Worm (Caenorhabditis elegans) whole organism, L4 larva: ENCODE measurements around the gene sms-2.

Source experiments
- F10B5.3 ChIP-seq: sonication (generic microtip); optimal IDR thresholded peaks from 2 replicates; lab custom pipeline; 2016; ENCODE audit warnings: mild to moderate bottlenecking, missing genetic modification characterization, missing compliant biosample characterization
- R02D3.7 ChIP-seq: fragments of 150-350 bp; sonication (generic microtip); optimal IDR thresholded peaks from 3 replicates; lab custom pipeline; 2014; ENCODE audit warnings: missing biosample characterization, missing genetic modification characterization
- T20F7.1 ChIP-seq: fragments of 200-800 bp; sonication (Bioruptor generic); optimal IDR thresholded peaks from 2 replicates; lab custom pipeline; 2018; ENCODE audit warnings: mild to moderate bottlenecking, missing genetic modification characterization, missing compliant biosample characterization
- T26A8.4 ChIP-seq: fragments of 200-800 bp; sonication (Bioruptor generic); IDR thresholded peaks from 2 replicates; pipeline ENCODE4 v1.3.6; 2022; ENCODE audit warnings: missing genetic modification characterization, missing compliant biosample characterization
- Y105C5A.15 ChIP-seq: fragments of 200-800 bp; sonication (Bioruptor generic); IDR thresholded peaks from 2 replicates; pipeline ENCODE4 v1.3.6; 2022; ENCODE audit warnings: missing genetic modification characterization, missing compliant biosample characterization
- aha-1 ChIP-seq: fragments of 150-350 bp; peaks from one replicate; lab custom pipeline; 2014; ENCODE audit warnings: missing biosample characterization, missing genetic modification characterization
- ceh-44 ChIP-seq: fragments of 200-800 bp; sonication (Bioruptor generic); IDR thresholded peaks from 2 replicates; pipeline ENCODE4 v1.3.6; 2022; ENCODE audit warnings: missing genetic modification reagents, missing genetic modification characterization, missing compliant biosample characterization
- ceh-62 ChIP-seq: sonication (generic microtip); optimal IDR thresholded peaks from 2 replicates; lab custom pipeline; 2017; ENCODE audit warnings: missing biosample characterization, missing genetic modification characterization
- ceh-82 ChIP-seq: sonication (generic microtip); optimal IDR thresholded peaks from 2 replicates; lab custom pipeline; 2017; ENCODE audit warnings: missing biosample characterization, missing genetic modification characterization
- ctbp-1 ChIP-seq: fragments of 200-800 bp; sonication (Bioruptor generic); IDR thresholded peaks from 2 replicates; pipeline ENCODE4 v1.3.6; 2022; ENCODE audit warnings: missing genetic modification reagents, missing genetic modification characterization, missing compliant biosample characterization
- daf-12 ChIP-seq: fragments of 150-350 bp; optimal IDR thresholded peaks from 2 replicates; lab custom pipeline; 2014; ENCODE audit warnings: missing biosample characterization, missing genetic modification reagents, missing genetic modification characterization
- daf-8 ChIP-seq: fragments of 200-800 bp; sonication (Bioruptor generic); IDR thresholded peaks from 2 replicates; pipeline ENCODE4 v1.3.6; 2022; ENCODE audit warnings: missing genetic modification characterization, missing compliant biosample characterization
- dmd-6 ChIP-seq: fragments of 200-800 bp; sonication (Bioruptor generic); IDR thresholded peaks from 2 replicates; pipeline ENCODE4 v1.3.6; 2022; ENCODE audit warnings: missing genetic modification reagents, missing genetic modification characterization, missing compliant biosample characterization
- dpl-1 ChIP-seq: fragments of 150-350 bp; optimal IDR thresholded peaks from 2 replicates; lab custom pipeline; 2014; ENCODE audit warnings: missing biosample characterization, missing genetic modification reagents, missing genetic modification characterization
- egl-43 ChIP-seq: fragments of 200-800 bp; sonication (Bioruptor generic); IDR thresholded peaks from 2 replicates; pipeline ENCODE4 v1.3.6; 2022; ENCODE audit warnings: missing genetic modification reagents, missing genetic modification characterization, missing compliant biosample characterization
- fos-1 ChIP-seq: fragments of 150-350 bp; optimal IDR thresholded peaks from 2 replicates; lab custom pipeline; 2014; ENCODE audit warnings: missing biosample characterization, missing genetic modification characterization
- hif-1 ChIP-seq, 2 experiments: sonication (generic microtip); optimal IDR thresholded peaks; 2 replicates each; lab custom pipeline; 2016 to 2017; ENCODE audit warnings: missing compliant biosample characterization in 2 of 2, missing genetic modification characterization in 2 of 2, missing genetic modification reagents in 2 of 2, missing genotype in 2 of 2, mild to moderate bottlenecking in 1 of 2
- hlh-11 ChIP-seq: fragments of 200-800 bp; sonication (Bioruptor generic); optimal IDR thresholded peaks from 2 replicates; lab custom pipeline; 2018; ENCODE audit warnings: mild to moderate bottlenecking, missing genetic modification characterization, missing compliant biosample characterization
- hlh-30 ChIP-seq: sonication (generic microtip); optimal IDR thresholded peaks from 2 replicates; lab custom pipeline; 2017; ENCODE audit warnings: antibody characterized with exemption, mild to moderate bottlenecking, missing genetic modification characterization, missing compliant biosample characterization; ENCODE audit not compliant: insufficient read depth
- lim-7 ChIP-seq: fragments of 200-800 bp; sonication (Bioruptor generic); IDR thresholded peaks from 2 replicates; pipeline ENCODE4 v1.3.6; 2022; ENCODE audit warnings: missing genetic modification characterization, missing compliant biosample characterization
- lin-15B ChIP-seq: fragments of 150-350 bp; sonication (generic microtip); optimal IDR thresholded peaks from 3 replicates; lab custom pipeline; 2014; ENCODE audit warnings: missing biosample characterization, missing genetic modification characterization
- lin-29 ChIP-seq: fragments of 200-800 bp; sonication (Bioruptor generic); IDR thresholded peaks from 2 replicates; pipeline ENCODE4 v1.3.6; 2022; ENCODE audit warnings: missing genetic modification reagents, missing genetic modification characterization, missing compliant biosample characterization
- lin-38 ChIP-seq: fragments of 200-800 bp; sonication (Bioruptor generic); IDR thresholded peaks from 2 replicates; pipeline ENCODE4 v1.3.6; 2022; ENCODE audit warnings: missing genetic modification reagents, missing genetic modification characterization, missing compliant biosample characterization
- lin-39 ChIP-seq: fragments of 150-350 bp; optimal IDR thresholded peaks from 2 replicates; lab custom pipeline; 2014; ENCODE audit warnings: missing biosample characterization, missing genetic modification reagents, missing genetic modification characterization
- lsy-2 ChIP-seq, 2 experiments: fragments of 150-350 bp in 1 of 2; sonication (generic microtip) in 1 of 2; optimal IDR thresholded peaks; 2 replicates each; lab custom pipeline; 2014 to 2017; ENCODE audit warnings: missing biosample characterization in 2 of 2, missing genetic modification characterization in 2 of 2
- madf-5 ChIP-seq, 2 experiments: fragments of 200-800 bp; sonication (Bioruptor generic); IDR thresholded peaks; 2 replicates each; pipeline ENCODE4 v1.3.6; 2022; ENCODE audit warnings: missing compliant biosample characterization in 2 of 2, missing genetic modification characterization in 2 of 2
- mdl-1 ChIP-seq, 2 experiments: fragments of 150-350 bp in 1 of 2; sonication (generic microtip) in 1 of 2; optimal IDR thresholded peaks; 2 replicates each; lab custom pipeline; 2014 to 2017; ENCODE audit warnings: missing biosample characterization in 2 of 2, missing genetic modification characterization in 2 of 2
- mep-1 ChIP-seq: fragments of 150-350 bp; sonication (generic microtip); optimal IDR thresholded peaks from 3 replicates; lab custom pipeline; 2014; ENCODE audit warnings: missing biosample characterization, missing genetic modification characterization
- mes-2 ChIP-seq: sonication (generic microtip); optimal IDR thresholded peaks from 2 replicates; lab custom pipeline; 2016; ENCODE audit warnings: missing genotype, mild to moderate bottlenecking, missing genetic modification characterization, missing compliant biosample characterization; ENCODE audit not compliant: poor library complexity, severe bottlenecking
- mxl-2 ChIP-seq: fragments of 200-800 bp; sonication (Bioruptor generic); conservative IDR thresholded peaks from 2 replicates; pipeline ENCODE4 v1.3.6; 2022; ENCODE audit warnings: missing genetic modification reagents, missing genetic modification characterization, missing compliant biosample characterization
- nhr-102 ChIP-seq: sonication (generic microtip); optimal IDR thresholded peaks from 2 replicates; lab custom pipeline; 2016; ENCODE audit warnings: mild to moderate bottlenecking, missing genetic modification characterization, moderate library complexity, missing compliant biosample characterization
- nhr-237 ChIP-seq: sonication (generic microtip); optimal IDR thresholded peaks from 2 replicates; lab custom pipeline; 2017; ENCODE audit warnings: missing biosample characterization, missing genetic modification characterization
- nhr-25 ChIP-seq: sonication (generic microtip); optimal IDR thresholded peaks from 2 replicates; lab custom pipeline; 2017; ENCODE audit warnings: missing genetic modification characterization, mild to moderate bottlenecking, missing compliant biosample characterization, antibody characterized with exemption, moderate library complexity, borderline replicate concordance; ENCODE audit not compliant: insufficient read depth
- nhr-28 ChIP-seq: fragments of 150-350 bp; optimal IDR thresholded peaks from 2 replicates; lab custom pipeline; 2014; ENCODE audit warnings: missing biosample characterization, missing genetic modification characterization
- nhr-41 ChIP-seq: fragments of 200-800 bp; sonication (Bioruptor generic); IDR thresholded peaks from 2 replicates; pipeline ENCODE4 v1.3.6; 2022; ENCODE audit warnings: missing genetic modification reagents, missing genetic modification characterization, missing compliant biosample characterization
- nhr-76 ChIP-seq: fragments of 150-350 bp; optimal IDR thresholded peaks from 2 replicates; lab custom pipeline; 2014; ENCODE audit warnings: missing biosample characterization, missing genetic modification characterization
- nhr-77 ChIP-seq: fragments of 150-350 bp; optimal IDR thresholded peaks from 2 replicates; lab custom pipeline; 2014; ENCODE audit warnings: missing biosample characterization, missing genetic modification characterization
- pha-4 ChIP-seq, 2 experiments: fragments of 150-350 bp in 1 of 2; fragments of 200-800 bp in 1 of 2; sonication (Bioruptor generic) in 1 of 2; IDR thresholded peaks in 1 of 2; optimal IDR thresholded peaks in 1 of 2; 2 replicates each; pipeline versions ENCODE4 v1.3.6 to Lab custom; 2014 to 2022; ENCODE audit warnings: missing genetic modification characterization in 2 of 2, missing genetic modification reagents in 2 of 2, missing biosample characterization in 1 of 2, missing compliant biosample characterization in 1 of 2
- php-3 ChIP-seq: fragments of 200-800 bp; sonication (Bioruptor generic); IDR thresholded peaks from 2 replicates; pipeline ENCODE4 v1.3.6; 2022; ENCODE audit warnings: missing genetic modification reagents, missing genetic modification characterization, missing compliant biosample characterization
- pqm-1 ChIP-seq: sonication (generic microtip); optimal IDR thresholded peaks from 2 replicates; lab custom pipeline; 2017; ENCODE audit warnings: missing biosample characterization, missing genetic modification characterization
- snpc-1.2 ChIP-seq: fragments of 200-800 bp; sonication (Bioruptor generic); IDR thresholded peaks from 2 replicates; pipeline ENCODE4 v1.3.6; 2022; ENCODE audit warnings: missing genetic modification reagents, missing genetic modification characterization, missing compliant biosample characterization
- tag-97 ChIP-seq: fragments of 200-800 bp; sonication (Bioruptor generic); IDR thresholded peaks from 2 replicates; pipeline ENCODE4 v1.3.6; 2022; ENCODE audit warnings: missing genetic modification characterization, missing compliant biosample characterization
- unc-62 ChIP-seq, 3 experiments: fragments of 150-350 bp in 1 of 3; sonication (generic microtip); optimal IDR thresholded peaks in 2 of 3; peaks in 1 of 3; 1 replicate in 1 of 3; 2 replicates in 2 of 3; lab custom pipeline; 2014 to 2017; ENCODE audit warnings: missing biosample characterization in 3 of 3, missing genetic modification characterization in 3 of 3, missing genetic modification reagents in 3 of 3, missing genotype in 1 of 3
- zip-11 ChIP-seq: fragments of 200-800 bp; sonication (Bioruptor generic); IDR thresholded peaks from 2 replicates; pipeline ENCODE4 v1.3.6; 2022; ENCODE audit warnings: missing genetic modification characterization, missing compliant biosample characterization
- zip-2 ChIP-seq: fragments of 150-350 bp; optimal IDR thresholded peaks from 2 replicates; lab custom pipeline; 2014; ENCODE audit warnings: missing biosample characterization, missing genetic modification characterization
- ztf-11 ChIP-seq: fragments of 150-350 bp; optimal IDR thresholded peaks from 2 replicates; lab custom pipeline; 2014; ENCODE audit warnings: missing biosample characterization, missing genetic modification characterization

Gene sms-2

DNA sequence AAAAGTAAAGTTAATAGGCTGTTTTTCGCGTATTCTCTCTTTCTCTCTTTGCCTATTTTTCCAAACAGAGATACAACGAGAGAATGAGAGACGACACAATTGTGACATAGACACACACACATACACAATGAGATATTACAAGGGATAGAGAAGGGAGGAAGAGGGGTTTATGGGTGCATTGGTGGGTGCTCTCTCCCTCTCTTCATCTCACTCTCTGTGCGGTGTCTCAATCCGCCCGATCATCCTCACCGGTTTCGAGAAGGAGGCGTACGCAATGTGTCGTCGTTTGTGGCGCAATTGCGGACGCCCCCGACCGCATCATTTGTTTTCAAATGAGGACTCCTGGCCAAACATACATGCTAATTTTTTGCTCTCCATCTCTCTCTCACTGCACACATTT, 783 bp upstream of the sms-2 start (continued):
- TF ChIP-seq mdl-1 (tag; optimal IDR thresholded peaks at IDR 0.05; lab: Kevin White, UChicago), result peak; percentile 5 to 89
- no peak for TF ChIP-seq daf-8
- peak; percentile 53 for TF ChIP-seq nhr-25
- TF ChIP-seq zip-2 (tag; lab: Kevin White, UChicago), result no peak
- TF ChIP-seq ceh-62 (tag; lab: Kevin White, UChicago), result no peak
- no peak for TF ChIP-seq zip-11 (GFP tag; lab: Robert Waterston, UW)
- TF ChIP-seq mep-1 (tag; lab: Kevin White, UChicago), result peak; percentile 96
- TF ChIP-seq nhr-77, result peak; percentile 74

DNA sequence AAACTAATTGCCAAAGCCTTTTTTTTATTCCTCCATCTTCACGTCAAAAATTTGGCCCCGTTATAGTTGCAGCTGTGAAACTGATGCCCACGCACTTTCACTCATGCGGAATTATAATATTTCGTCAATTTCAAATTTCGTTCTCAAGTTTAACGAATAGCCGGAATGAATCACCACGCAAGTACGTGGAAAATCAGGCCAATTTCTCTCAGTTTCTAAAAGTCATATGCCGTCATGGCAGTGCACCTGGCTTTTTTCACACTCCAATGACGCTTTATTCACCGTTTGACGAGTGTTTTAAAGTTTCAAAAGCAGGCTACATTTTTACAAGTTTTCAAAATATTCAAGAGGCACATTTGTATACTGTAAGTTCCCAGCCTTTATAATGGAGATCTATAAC, 798 bp downstream of the sms-2 start:
- peak; percentile 3 for TF ChIP-seq aha-1 (tag; lab: Kevin White, UChicago)
- no peak for TF ChIP-seq madf-5 (GFP tag; IDR thresholded peaks at IDR 0.05; lab: Robert Waterston, UW)
- TF ChIP-seq unc-62 (GFP tag; optimal IDR thresholded peaks at IDR 0.05 in 1 of 2; lab: Kevin White, UChicago), result peak in 1 of 2 experiments; percentile 62
- TF ChIP-seq unc-62 (tag; optimal IDR thresholded peaks at IDR 0.05; lab: Kevin White, UChicago), result no peak

- TF ChIP-seq ceh-82 (tag; lab: Kevin White, UChicago) (no peak), nhr-28 (peak; percentile 9), zip-11 (GFP tag; lab: Robert Waterston, UW) (no peak), hlh-30 (tag; lab: Kevin White, UChicago) (peak; percentile 79), lsy-2 (tag; optimal IDR thresholded peaks at IDR 0.05; lab: Kevin White, UChicago) (no peak), R02D3.7 (tag; lab: Kevin White, UChicago) (no peak), php-3 (GFP tag; lab: Robert Waterston, UW) (peak; percentile 49; the same call in 1 of the 2 replicates), pha-4 (GFP tag; IDR thresholded peaks at IDR 0.05; lab: Robert Waterston, UW) (no peak), pha-4 (tag; optimal IDR thresholded peaks at IDR 0.05; lab: Kevin White, UChicago) (no peak), Y105C5A.15 (GFP tag; lab: Robert Waterston, UW) (no peak), mdl-1 (tag; optimal IDR thresholded peaks at IDR 0.05; lab: Kevin White, UChicago) (no peak), mxl-2 (GFP tag; lab: Robert Waterston, UW) (no peak), fos-1 (tag; lab: Kevin White, UChicago) (no peak), mes-2 (tag; lab: Kevin White, UChicago) (peak; percentile 15), dmd-6 (GFP tag; lab: Robert Waterston, UW) (peak; percentile 76), lin-29 (GFP tag; lab: Robert Waterston, UW) (no peak), pqm-1 (peak; percentile 43), dpl-1 (GFP tag; lab: Kevin White, UChicago) (no peak), mep-1 (tag; lab: Kevin White, UChicago) (peak; percentile 22), tag-97 (GFP tag; lab: Robert Waterston, UW) (no peak), nhr-76 (no peak), hlh-11 (tag; lab: Kevin White, UChicago) (peak; percentile 76), nhr-77 (peak; percentile 3), nhr-102 (tag; lab: Kevin White, UChicago) (no peak), hif-1 (tag; optimal IDR thresholded peaks at IDR 0.05; lab: Kevin White, UChicago) (peak in 1 of 2 experiments; percentile 22), snpc-1.2 (GFP tag; lab: Robert Waterston, UW) (no peak), T26A8.4 (GFP tag; lab: Robert Waterston, UW) (0 out of 2 replicates have a peak, but pooled peaks have one; percentile 44), ztf-11 (no peak), lin-38 (GFP tag; lab: Robert Waterston, UW) (no peak), daf-12 (tag; lab: Kevin White, UChicago) (no peak), lin-15B (tag; lab: Kevin White, UChicago) (no peak), lim-7 (no peak), T20F7.1 (GFP tag; lab: Kevin White, UChicago) (no peak), nhr-237 (no peak), ctbp-1 (GFP tag; lab: Robert Waterston, UW) (no peak), lin-39 (tag; lab: Kevin White, UChicago) (no peak), F10B5.3 (tag; lab: Kevin White, UChicago) (no peak), nhr-41 (GFP tag; lab: Robert Waterston, UW) (no peak), egl-43 (GFP tag; lab: Robert Waterston, UW) (no peak), ceh-44 (no peak), nhr-25 (no peak)
Measured at ce11 chrX:945669-946068, 3.0 kb downstream of the sms-2 start.
